Worm (Caenorhabditis elegans): ENCODE measurements around the gene srh-174.
A peak's percentile ranks its signal among the peaks of the same experiment; 100 is the strongest.

ce11 chrV:17211989-17212731 lies 33.6 kb downstream of the srh-174 start, which contains the start of gene srh-236:
- TF ChIP-seq ceh-9 (tag; optimal IDR thresholded peaks at IDR 0.05) (no peak), dve-1 (tag; optimal IDR thresholded peaks at IDR 0.05) (no peak), unc-55 (GFP tag; optimal IDR thresholded peaks at IDR 0.05) (no peak), nhr-11 (tag; optimal IDR thresholded peaks at IDR 0.05) (no peak), ceh-24 (tag; optimal IDR thresholded peaks at IDR 0.05) (no peak), lin-11 (tag; optimal IDR thresholded peaks at IDR 0.05) (no peak), pat-9 (tag; optimal IDR thresholded peaks at IDR 0.05) (no peak), pag-3 (tag; optimal IDR thresholded peaks at IDR 0.05; ENCODE audit: borderline replicate concordance) (peak; percentile 59)

All from whole organism, late embryonic.